Worm (Caenorhabditis elegans): ENCODE measurements around the gene lmp-1.

ce11 chrX:6369717-6370116, 7.8 kb downstream of the lmp-1 start, which contains the start of gene C03B1.2:
- TF ChIP-seq ama-1 (optimal IDR thresholded peaks at IDR 0.05): no peak
- TF ChIP-seq ets-7 (tag; optimal IDR thresholded peaks at IDR 0.05): no peak
- TF ChIP-seq tbx-37 (GFP tag; conservative IDR thresholded peaks at IDR 0.05): no peak
- TF ChIP-seq hmbx-1 (tag; optimal IDR thresholded peaks at IDR 0.05): no peak
- no peak for TF ChIP-seq aly-1 (tag; optimal IDR thresholded peaks at IDR 0.05)
- TF ChIP-seq pes-1 (GFP tag; IDR thresholded peaks at IDR 0.05): no peak
- TF ChIP-seq sea-1 (GFP tag; conservative IDR thresholded peaks at IDR 0.05): no peak

Data from whole organism, early embryonic.